Worm (Caenorhabditis elegans) whole organism, L4 larva: ENCODE measurements around the gene Y97E10AR.6.
A peak's percentile ranks its signal among the peaks of the same experiment; 100 is the strongest.

Experiments used
- F44E2.7 ChIP-seq: fragments of 200-800 bp; sonication (Bioruptor generic); IDR thresholded peaks from 2 replicates; pipeline ENCODE4 v2.1.2; 2022; ENCODE audit warnings: missing genetic modification characterization, missing compliant biosample characterization
- R02D3.7 ChIP-seq: fragments of 150-350 bp; sonication (generic microtip); optimal IDR thresholded peaks from 3 replicates; lab custom pipeline; 2014; ENCODE audit warnings: missing biosample characterization, missing genetic modification characterization
- T20F7.1 ChIP-seq: fragments of 200-800 bp; sonication (Bioruptor generic); optimal IDR thresholded peaks from 2 replicates; lab custom pipeline; 2018; ENCODE audit warnings: mild to moderate bottlenecking, missing genetic modification characterization, missing compliant biosample characterization
- T26A8.4 ChIP-seq: fragments of 200-800 bp; sonication (Bioruptor generic); IDR thresholded peaks from 2 replicates; pipeline ENCODE4 v1.3.6; 2022; ENCODE audit warnings: missing genetic modification characterization, missing compliant biosample characterization
- Y48G9A.11 ChIP-seq: fragments of 200-800 bp; sonication (Bioruptor generic); IDR thresholded peaks from 2 replicates; pipeline ENCODE4 v1.3.6; 2022; ENCODE audit warnings: missing genetic modification reagents, missing genetic modification characterization, missing compliant biosample characterization
- Y5F2A.4 ChIP-seq: fragments of 200-800 bp; sonication (Bioruptor generic); optimal IDR thresholded peaks from 2 replicates; lab custom pipeline; 2018; ENCODE audit warnings: mild to moderate bottlenecking, missing genetic modification characterization, missing compliant biosample characterization
- aly-2 ChIP-seq: sonication (generic microtip); optimal IDR thresholded peaks from 2 replicates; lab custom pipeline; 2018; ENCODE audit warnings: missing biosample characterization, missing genetic modification characterization
- ama-1 ChIP-seq: fragments of 150-350 bp; optimal IDR thresholded peaks from 2 replicates; lab custom pipeline; 2014; ENCODE audit warnings: inconsistent platforms, mixed read lengths
- attf-4 ChIP-seq: sonication (generic microtip); optimal IDR thresholded peaks from 3 replicates; lab custom pipeline; 2017; ENCODE audit warnings: missing biosample characterization, missing genetic modification characterization
- ceh-44 ChIP-seq: fragments of 200-800 bp; sonication (Bioruptor generic); IDR thresholded peaks from 2 replicates; pipeline ENCODE4 v1.3.6; 2022; ENCODE audit warnings: missing genetic modification reagents, missing genetic modification characterization, missing compliant biosample characterization
- ceh-82 ChIP-seq: sonication (generic microtip); optimal IDR thresholded peaks from 2 replicates; lab custom pipeline; 2017; ENCODE audit warnings: missing biosample characterization, missing genetic modification characterization
- cey-2 ChIP-seq: sonication (generic microtip); optimal IDR thresholded peaks from 3 replicates; lab custom pipeline; 2017; ENCODE audit warnings: missing genetic modification characterization, mild to moderate bottlenecking, missing compliant biosample characterization, antibody characterized with exemption, borderline replicate concordance; ENCODE audit not compliant: insufficient read depth
- daf-12 ChIP-seq: fragments of 150-350 bp; optimal IDR thresholded peaks from 2 replicates; lab custom pipeline; 2014; ENCODE audit warnings: missing biosample characterization, missing genetic modification reagents, missing genetic modification characterization
- daf-16 ChIP-seq, 3 experiments: sonication (generic microtip); optimal IDR thresholded peaks; 2 replicates each; lab custom pipeline; 2016 to 2017; ENCODE audit warnings: missing genetic modification characterization in 3 of 3, missing genetic modification reagents in 3 of 3, mild to moderate bottlenecking in 2 of 3, missing compliant biosample characterization in 2 of 3, missing biosample characterization in 1 of 3, moderate library complexity in 1 of 3
- daf-19 ChIP-seq: fragments of 200-800 bp; sonication (Bioruptor generic); conservative IDR thresholded peaks from 2 replicates; pipeline ENCODE4 v1.3.6; 2022; ENCODE audit warnings: missing genetic modification characterization, missing compliant biosample characterization
- dmd-6 ChIP-seq: fragments of 200-800 bp; sonication (Bioruptor generic); IDR thresholded peaks from 2 replicates; pipeline ENCODE4 v1.3.6; 2022; ENCODE audit warnings: missing genetic modification reagents, missing genetic modification characterization, missing compliant biosample characterization
- dmd-8 ChIP-seq: fragments of 200-800 bp; sonication (Bioruptor generic); IDR thresholded peaks from 2 replicates; pipeline ENCODE4 v1.3.6; 2022; ENCODE audit warnings: missing genetic modification characterization, missing compliant biosample characterization
- dpl-1 ChIP-seq: fragments of 150-350 bp; optimal IDR thresholded peaks from 2 replicates; lab custom pipeline; 2014; ENCODE audit warnings: missing biosample characterization, missing genetic modification reagents, missing genetic modification characterization
- egl-27 ChIP-seq: sonication (generic microtip); optimal IDR thresholded peaks from 3 replicates; lab custom pipeline; 2017; ENCODE audit warnings: missing biosample characterization, missing genetic modification reagents, missing genetic modification characterization
- egl-43 ChIP-seq: fragments of 200-800 bp; sonication (Bioruptor generic); IDR thresholded peaks from 2 replicates; pipeline ENCODE4 v1.3.6; 2022; ENCODE audit warnings: missing genetic modification reagents, missing genetic modification characterization, missing compliant biosample characterization
- fos-1 ChIP-seq: fragments of 150-350 bp; optimal IDR thresholded peaks from 2 replicates; lab custom pipeline; 2014; ENCODE audit warnings: missing biosample characterization, missing genetic modification characterization
- gei-8 ChIP-seq: fragments of 200-800 bp; sonication (Bioruptor generic); optimal IDR thresholded peaks from 2 replicates; lab custom pipeline; 2018; ENCODE audit warnings: mild to moderate bottlenecking, missing genetic modification characterization, missing compliant biosample characterization
- hif-1 ChIP-seq, 2 experiments: sonication (generic microtip); optimal IDR thresholded peaks; 2 replicates each; lab custom pipeline; 2016 to 2017; ENCODE audit warnings: missing compliant biosample characterization in 2 of 2, missing genetic modification characterization in 2 of 2, missing genetic modification reagents in 2 of 2, missing genotype in 2 of 2, mild to moderate bottlenecking in 1 of 2
- hlh-11 ChIP-seq: fragments of 200-800 bp; sonication (Bioruptor generic); optimal IDR thresholded peaks from 2 replicates; lab custom pipeline; 2018; ENCODE audit warnings: mild to moderate bottlenecking, missing genetic modification characterization, missing compliant biosample characterization
- lim-7 ChIP-seq: fragments of 200-800 bp; sonication (Bioruptor generic); IDR thresholded peaks from 2 replicates; pipeline ENCODE4 v1.3.6; 2022; ENCODE audit warnings: missing genetic modification characterization, missing compliant biosample characterization
- lin-39 ChIP-seq: fragments of 150-350 bp; optimal IDR thresholded peaks from 2 replicates; lab custom pipeline; 2014; ENCODE audit warnings: missing biosample characterization, missing genetic modification reagents, missing genetic modification characterization
- lir-3 ChIP-seq: sonication (generic microtip); optimal IDR thresholded peaks from 2 replicates; lab custom pipeline; 2016; ENCODE audit warnings: mild to moderate bottlenecking, missing genetic modification characterization, missing compliant biosample characterization
- lsy-2 ChIP-seq, 2 experiments: fragments of 150-350 bp in 1 of 2; sonication (generic microtip) in 1 of 2; optimal IDR thresholded peaks; 2 replicates each; lab custom pipeline; 2014 to 2017; ENCODE audit warnings: missing biosample characterization in 2 of 2, missing genetic modification characterization in 2 of 2
- mxl-3 ChIP-seq: fragments of 200-800 bp; sonication (Bioruptor generic); optimal IDR thresholded peaks from 2 replicates; lab custom pipeline; 2018; ENCODE audit warnings: mild to moderate bottlenecking, missing genetic modification characterization, missing compliant biosample characterization
- nhr-11 ChIP-seq: fragments of 150-350 bp; optimal IDR thresholded peaks from 2 replicates; lab custom pipeline; 2014; ENCODE audit warnings: missing biosample characterization, missing genetic modification characterization
- nhr-25 ChIP-seq: sonication (generic microtip); optimal IDR thresholded peaks from 2 replicates; lab custom pipeline; 2017; ENCODE audit warnings: missing genetic modification characterization, mild to moderate bottlenecking, missing compliant biosample characterization, antibody characterized with exemption, moderate library complexity, borderline replicate concordance; ENCODE audit not compliant: insufficient read depth
- nhr-28 ChIP-seq: fragments of 150-350 bp; optimal IDR thresholded peaks from 2 replicates; lab custom pipeline; 2014; ENCODE audit warnings: missing biosample characterization, missing genetic modification characterization
- nhr-41 ChIP-seq: fragments of 200-800 bp; sonication (Bioruptor generic); IDR thresholded peaks from 2 replicates; pipeline ENCODE4 v1.3.6; 2022; ENCODE audit warnings: missing genetic modification reagents, missing genetic modification characterization, missing compliant biosample characterization
- nhr-42 ChIP-seq: fragments of 200-800 bp; sonication (Bioruptor generic); IDR thresholded peaks from 2 replicates; pipeline ENCODE4 v1.3.6; 2022; ENCODE audit warnings: missing genetic modification characterization, missing compliant biosample characterization
- nhr-6 ChIP-seq: fragments of 150-350 bp; optimal IDR thresholded peaks from 2 replicates; lab custom pipeline; 2014; ENCODE audit warnings: missing biosample characterization, missing genetic modification characterization
- nhr-77 ChIP-seq: fragments of 150-350 bp; optimal IDR thresholded peaks from 2 replicates; lab custom pipeline; 2014; ENCODE audit warnings: missing biosample characterization, missing genetic modification characterization
- pha-4 ChIP-seq, 2 experiments: fragments of 150-350 bp in 1 of 2; fragments of 200-800 bp in 1 of 2; sonication (Bioruptor generic) in 1 of 2; IDR thresholded peaks in 1 of 2; optimal IDR thresholded peaks in 1 of 2; 2 replicates each; pipeline versions ENCODE4 v1.3.6 to Lab custom; 2014 to 2022; ENCODE audit warnings: missing genetic modification characterization in 2 of 2, missing genetic modification reagents in 2 of 2, missing biosample characterization in 1 of 2, missing compliant biosample characterization in 1 of 2
- php-3 ChIP-seq: fragments of 200-800 bp; sonication (Bioruptor generic); IDR thresholded peaks from 2 replicates; pipeline ENCODE4 v1.3.6; 2022; ENCODE audit warnings: missing genetic modification reagents, missing genetic modification characterization, missing compliant biosample characterization
- rbr-2 ChIP-seq: sonication (generic microtip); optimal IDR thresholded peaks from 2 replicates; lab custom pipeline; 2016; ENCODE audit warnings: missing genotype, missing genetic modification characterization, missing compliant biosample characterization
- saeg-2 ChIP-seq: fragments of 200-800 bp; sonication (Bioruptor generic); IDR thresholded peaks from 2 replicates; pipeline ENCODE4 v1.3.6; 2022; ENCODE audit warnings: missing genetic modification reagents, missing genetic modification characterization, missing compliant biosample characterization
- snpc-1.2 ChIP-seq: fragments of 200-800 bp; sonication (Bioruptor generic); IDR thresholded peaks from 2 replicates; pipeline ENCODE4 v1.3.6; 2022; ENCODE audit warnings: missing genetic modification reagents, missing genetic modification characterization, missing compliant biosample characterization
- unc-62 ChIP-seq, 3 experiments: fragments of 150-350 bp in 1 of 3; sonication (generic microtip); optimal IDR thresholded peaks in 2 of 3; peaks in 1 of 3; 1 replicate in 1 of 3; 2 replicates in 2 of 3; lab custom pipeline; 2014 to 2017; ENCODE audit warnings: missing biosample characterization in 3 of 3, missing genetic modification characterization in 3 of 3, missing genetic modification reagents in 3 of 3, missing genotype in 1 of 3
- zip-11 ChIP-seq: fragments of 200-800 bp; sonication (Bioruptor generic); IDR thresholded peaks from 2 replicates; pipeline ENCODE4 v1.3.6; 2022; ENCODE audit warnings: missing genetic modification characterization, missing compliant biosample characterization
- zip-2 ChIP-seq: fragments of 150-350 bp; optimal IDR thresholded peaks from 2 replicates; lab custom pipeline; 2014; ENCODE audit warnings: missing biosample characterization, missing genetic modification characterization
- ztf-11 ChIP-seq: fragments of 150-350 bp; optimal IDR thresholded peaks from 2 replicates; lab custom pipeline; 2014; ENCODE audit warnings: missing biosample characterization, missing genetic modification characterization

Gene Y97E10AR.6

ce11 chrV:7978798-7979197 is 35.0 kb downstream of the Y97E10AR.6 start (continued):
- TF ChIP-seq mxl-3 (GFP tag; lab: Kevin White, UChicago), result peak; percentile 72
- no peak for TF ChIP-seq gei-8 (GFP tag; lab: Kevin White, UChicago)
- peak in 1 of 2 experiments; percentile 81 for TF ChIP-seq unc-62 (GFP tag; optimal IDR thresholded peaks at IDR 0.05 in 1 of 2; lab: Kevin White, UChicago)
- TF ChIP-seq unc-62 (tag; optimal IDR thresholded peaks at IDR 0.05; lab: Kevin White, UChicago), result no peak
- peak; percentile 85 for TF ChIP-seq nhr-25 (tag; lab: Kevin White, UChicago)
- no peak for TF ChIP-seq aly-2
- peak; percentile 21 for TF ChIP-seq rbr-2 (tag; lab: Kevin White, UChicago)
- TF ChIP-seq dmd-6 (GFP tag; lab: Robert Waterston, UW), result 0 out of 2 replicates have a peak, but pooled peaks have one; percentile 9
- TF ChIP-seq daf-12 (tag; lab: Kevin White, UChicago), result no peak
- no peak for TF ChIP-seq fos-1 (tag; lab: Kevin White, UChicago)
- TF ChIP-seq pha-4 (GFP tag; IDR thresholded peaks at IDR 0.05; lab: Robert Waterston, UW), result no peak
- peak; percentile 0 for TF ChIP-seq pha-4 (tag; optimal IDR thresholded peaks at IDR 0.05; lab: Kevin White, UChicago)

- peak in 1 of 2 experiments; percentile 23 for TF ChIP-seq lsy-2 (tag; optimal IDR thresholded peaks at IDR 0.05; lab: Kevin White, UChicago)
- TF ChIP-seq daf-16 (GFP tag; optimal IDR thresholded peaks at IDR 0.05; lab: Kevin White, UChicago), result no peak
- TF ChIP-seq daf-16 (tag; optimal IDR thresholded peaks at IDR 0.05; lab: Kevin White, UChicago), result peak; percentile 39
- TF ChIP-seq nhr-6 (tag; lab: Kevin White, UChicago), result peak; percentile 44
- no peak for TF ChIP-seq lim-7 (GFP tag; lab: Robert Waterston, UW)
- no peak for TF ChIP-seq attf-4
- no peak for TF ChIP-seq lin-39 (tag; lab: Kevin White, UChicago)
- TF ChIP-seq php-3 (GFP tag; lab: Robert Waterston, UW), result no peak
- peak; percentile 44 for TF ChIP-seq hlh-11
- no peak for TF ChIP-seq lir-3 (tag; lab: Kevin White, UChicago)
- TF ChIP-seq dpl-1 (GFP tag; lab: Kevin White, UChicago), result no peak
- TF ChIP-seq zip-11 (GFP tag; lab: Robert Waterston, UW), result no peak
- no peak for TF ChIP-seq nhr-77
- TF ChIP-seq snpc-1.2 (GFP tag; lab: Robert Waterston, UW), result no peak
- no peak for TF ChIP-seq egl-43
- 0 out of 2 replicates have a peak, but pooled peaks have one; percentile 27 for TF ChIP-seq pha-4 (GFP tag; IDR thresholded peaks at IDR 0.05; lab: Robert Waterston, UW)
- no peak for TF ChIP-seq pha-4 (tag; optimal IDR thresholded peaks at IDR 0.05; lab: Kevin White, UChicago)
- no peak for TF ChIP-seq ztf-11
- TF ChIP-seq rbr-2 (tag; lab: Kevin White, UChicago), result no peak
- peak; percentile 66 for TF ChIP-seq nhr-28 (tag; lab: Kevin White, UChicago)
- TF ChIP-seq F44E2.7 (GFP tag; lab: Robert Waterston, UW), result no peak
- peak in 1 of 2 experiments; percentile 88 for TF ChIP-seq unc-62 (GFP tag; optimal IDR thresholded peaks at IDR 0.05 in 1 of 2; lab: Kevin White, UChicago)
- TF ChIP-seq unc-62 (tag; optimal IDR thresholded peaks at IDR 0.05; lab: Kevin White, UChicago), result no peak
- TF ChIP-seq Y48G9A.11 (GFP tag; lab: Robert Waterston, UW), result no peak
- TF ChIP-seq saeg-2 (GFP tag; lab: Robert Waterston, UW), result no peak
- peak; percentile 37 for TF ChIP-seq mxl-3 (GFP tag; lab: Kevin White, UChicago)
- TF ChIP-seq ceh-44, result no peak
- TF ChIP-seq fos-1 (tag; lab: Kevin White, UChicago), result no peak
- TF ChIP-seq nhr-42 (GFP tag; lab: Robert Waterston, UW), result no peak
- TF ChIP-seq ceh-82 (tag; lab: Kevin White, UChicago), result no peak
- no peak for TF ChIP-seq cey-2
- no peak for TF ChIP-seq hif-1 (tag; optimal IDR thresholded peaks at IDR 0.05; lab: Kevin White, UChicago)
- no peak for TF ChIP-seq zip-2 (tag; lab: Kevin White, UChicago)
- no peak for TF ChIP-seq nhr-41 (GFP tag; lab: Robert Waterston, UW)
- no peak for TF ChIP-seq egl-27 (tag; lab: Kevin White, UChicago)
- TF ChIP-seq nhr-11 (tag; lab: Kevin White, UChicago), result no peak
- no peak for TF ChIP-seq T26A8.4 (GFP tag; lab: Robert Waterston, UW)
- no peak for TF ChIP-seq gei-8 (GFP tag; lab: Kevin White, UChicago)
- no peak for TF ChIP-seq R02D3.7 (tag; lab: Kevin White, UChicago)
- TF ChIP-seq dmd-8, result no peak
- TF ChIP-seq ama-1, result no peak
- no peak for TF ChIP-seq Y5F2A.4
- no peak for TF ChIP-seq T20F7.1 (GFP tag; lab: Kevin White, UChicago)
- no peak for TF ChIP-seq daf-19 (GFP tag; lab: Robert Waterston, UW)
Measured at ce11 chrV:7977701-7978461, 35.9 kb downstream of the Y97E10AR.6 start, which contains the start of gene let-413. Gene let-413, minus strand, starts transcription at chrV:7977776.
